Worm (Caenorhabditis elegans) whole organism, L4 larva: ENCODE results near the gene W09B6.4.

Experiments
- F37D6.2 ChIP-seq: sonication (generic microtip); optimal IDR thresholded peaks from 2 replicates; lab custom pipeline; 2016; ENCODE audit warnings: mild to moderate bottlenecking, missing genetic modification characterization, missing compliant biosample characterization
- F44E2.7 ChIP-seq: fragments of 200-800 bp; sonication (Bioruptor generic); IDR thresholded peaks from 2 replicates; pipeline ENCODE4 v2.1.2; 2022; ENCODE audit warnings: missing genetic modification characterization, missing compliant biosample characterization
- T20F7.1 ChIP-seq: fragments of 200-800 bp; sonication (Bioruptor generic); optimal IDR thresholded peaks from 2 replicates; lab custom pipeline; 2018; ENCODE audit warnings: mild to moderate bottlenecking, missing genetic modification characterization, missing compliant biosample characterization
- Y75B8A.6 ChIP-seq: fragments of 200-800 bp; sonication (Bioruptor generic); IDR thresholded peaks from 2 replicates; pipeline ENCODE4 v1.3.6; 2022; ENCODE audit warnings: missing genetic modification reagents, missing genetic modification characterization, missing compliant biosample characterization
- attf-4 ChIP-seq: sonication (generic microtip); optimal IDR thresholded peaks from 3 replicates; lab custom pipeline; 2017; ENCODE audit warnings: missing biosample characterization, missing genetic modification characterization
- ctbp-1 ChIP-seq: fragments of 200-800 bp; sonication (Bioruptor generic); IDR thresholded peaks from 2 replicates; pipeline ENCODE4 v1.3.6; 2022; ENCODE audit warnings: missing genetic modification reagents, missing genetic modification characterization, missing compliant biosample characterization
- daf-16 ChIP-seq, 3 experiments: sonication (generic microtip); optimal IDR thresholded peaks; 2 replicates each; lab custom pipeline; 2016 to 2017; ENCODE audit warnings: missing genetic modification characterization in 3 of 3, missing genetic modification reagents in 3 of 3, mild to moderate bottlenecking in 2 of 3, missing compliant biosample characterization in 2 of 3, missing biosample characterization in 1 of 3, moderate library complexity in 1 of 3
- dmd-6 ChIP-seq: fragments of 200-800 bp; sonication (Bioruptor generic); IDR thresholded peaks from 2 replicates; pipeline ENCODE4 v1.3.6; 2022; ENCODE audit warnings: missing genetic modification reagents, missing genetic modification characterization, missing compliant biosample characterization
- dmd-8 ChIP-seq: fragments of 200-800 bp; sonication (Bioruptor generic); IDR thresholded peaks from 2 replicates; pipeline ENCODE4 v1.3.6; 2022; ENCODE audit warnings: missing genetic modification characterization, missing compliant biosample characterization
- dmd-9 ChIP-seq: fragments of 200-800 bp; sonication (Bioruptor generic); IDR thresholded peaks from 2 replicates; pipeline ENCODE4 v1.3.6; 2022; ENCODE audit warnings: missing genetic modification reagents, missing genetic modification characterization, missing compliant biosample characterization
- egl-27 ChIP-seq: sonication (generic microtip); optimal IDR thresholded peaks from 3 replicates; lab custom pipeline; 2017; ENCODE audit warnings: missing biosample characterization, missing genetic modification reagents, missing genetic modification characterization
- gei-8 ChIP-seq: fragments of 200-800 bp; sonication (Bioruptor generic); optimal IDR thresholded peaks from 2 replicates; lab custom pipeline; 2018; ENCODE audit warnings: mild to moderate bottlenecking, missing genetic modification characterization, missing compliant biosample characterization
- hlh-11 ChIP-seq: fragments of 200-800 bp; sonication (Bioruptor generic); optimal IDR thresholded peaks from 2 replicates; lab custom pipeline; 2018; ENCODE audit warnings: mild to moderate bottlenecking, missing genetic modification characterization, missing compliant biosample characterization
- hmg-1.1 ChIP-seq: fragments of 200-800 bp; sonication (Bioruptor generic); IDR thresholded peaks from 2 replicates; pipeline ENCODE4 v1.3.6; 2022; ENCODE audit warnings: missing genetic modification reagents, missing genetic modification characterization, missing compliant biosample characterization
- lin-1 ChIP-seq: fragments of 200-800 bp; sonication (Bioruptor generic); IDR thresholded peaks from 2 replicates; pipeline ENCODE4 v1.3.6; 2022; ENCODE audit warnings: missing genetic modification reagents, missing genetic modification characterization, missing compliant biosample characterization
- lin-13 ChIP-seq: fragments of 150-350 bp; optimal IDR thresholded peaks from 2 replicates; lab custom pipeline; 2014; ENCODE audit warnings: missing biosample characterization, missing genetic modification reagents, missing genetic modification characterization
- lin-15B ChIP-seq: fragments of 150-350 bp; sonication (generic microtip); optimal IDR thresholded peaks from 3 replicates; lab custom pipeline; 2014; ENCODE audit warnings: missing biosample characterization, missing genetic modification characterization
- lin-38 ChIP-seq: fragments of 200-800 bp; sonication (Bioruptor generic); IDR thresholded peaks from 2 replicates; pipeline ENCODE4 v1.3.6; 2022; ENCODE audit warnings: missing genetic modification reagents, missing genetic modification characterization, missing compliant biosample characterization
- mdt-29 ChIP-seq: fragments of 200-800 bp; sonication (Bioruptor generic); IDR thresholded peaks from 2 replicates; pipeline ENCODE4 v1.3.6; 2022; ENCODE audit warnings: missing genetic modification reagents, missing genetic modification characterization, missing compliant biosample characterization
- mes-2 ChIP-seq: sonication (generic microtip); optimal IDR thresholded peaks from 2 replicates; lab custom pipeline; 2016; ENCODE audit warnings: missing genotype, mild to moderate bottlenecking, missing genetic modification characterization, missing compliant biosample characterization; ENCODE audit not compliant: poor library complexity, severe bottlenecking
- nhr-10 ChIP-seq: fragments of 150-350 bp; optimal IDR thresholded peaks from 2 replicates; lab custom pipeline; 2014; ENCODE audit warnings: missing biosample characterization, missing genetic modification characterization
- nhr-111 ChIP-seq: fragments of 200-800 bp; sonication (Bioruptor generic); optimal IDR thresholded peaks from 2 replicates; lab custom pipeline; 2018; ENCODE audit warnings: mild to moderate bottlenecking, missing genetic modification characterization, missing compliant biosample characterization
- nhr-28 ChIP-seq: fragments of 150-350 bp; optimal IDR thresholded peaks from 2 replicates; lab custom pipeline; 2014; ENCODE audit warnings: missing biosample characterization, missing genetic modification characterization
- nhr-77 ChIP-seq: fragments of 150-350 bp; optimal IDR thresholded peaks from 2 replicates; lab custom pipeline; 2014; ENCODE audit warnings: missing biosample characterization, missing genetic modification characterization
- pha-4 ChIP-seq, 2 experiments: fragments of 150-350 bp in 1 of 2; fragments of 200-800 bp in 1 of 2; sonication (Bioruptor generic) in 1 of 2; IDR thresholded peaks in 1 of 2; optimal IDR thresholded peaks in 1 of 2; 2 replicates each; pipeline versions ENCODE4 v1.3.6 to Lab custom; 2014 to 2022; ENCODE audit warnings: missing genetic modification characterization in 2 of 2, missing genetic modification reagents in 2 of 2, missing biosample characterization in 1 of 2, missing compliant biosample characterization in 1 of 2
- php-3 ChIP-seq: fragments of 200-800 bp; sonication (Bioruptor generic); IDR thresholded peaks from 2 replicates; pipeline ENCODE4 v1.3.6; 2022; ENCODE audit warnings: missing genetic modification reagents, missing genetic modification characterization, missing compliant biosample characterization
- pqm-1 ChIP-seq: sonication (generic microtip); optimal IDR thresholded peaks from 2 replicates; lab custom pipeline; 2017; ENCODE audit warnings: missing biosample characterization, missing genetic modification characterization
- set-16 ChIP-seq: fragments of 200-800 bp; sonication (Bioruptor generic); IDR thresholded peaks from 2 replicates; pipeline ENCODE4 v1.3.6; 2022; ENCODE audit warnings: missing genetic modification reagents, missing genetic modification characterization, missing compliant biosample characterization
- snpc-1.2 ChIP-seq: fragments of 200-800 bp; sonication (Bioruptor generic); IDR thresholded peaks from 2 replicates; pipeline ENCODE4 v1.3.6; 2022; ENCODE audit warnings: missing genetic modification reagents, missing genetic modification characterization, missing compliant biosample characterization
- snpc-4 ChIP-seq: fragments of 150-350 bp; optimal IDR thresholded peaks from 2 replicates; lab custom pipeline; 2014; ENCODE audit warnings: missing biosample characterization, missing genetic modification characterization
- tag-97 ChIP-seq: fragments of 200-800 bp; sonication (Bioruptor generic); IDR thresholded peaks from 2 replicates; pipeline ENCODE4 v1.3.6; 2022; ENCODE audit warnings: missing genetic modification characterization, missing compliant biosample characterization
- zfp-2 ChIP-seq: sonication (generic microtip); optimal IDR thresholded peaks from 2 replicates; lab custom pipeline; 2016; ENCODE audit warnings: mild to moderate bottlenecking, missing genetic modification characterization, missing compliant biosample characterization
- ztf-11 ChIP-seq: fragments of 150-350 bp; optimal IDR thresholded peaks from 2 replicates; lab custom pipeline; 2014; ENCODE audit warnings: missing biosample characterization, missing genetic modification characterization
- ztf-7 ChIP-seq: fragments of 150-350 bp; optimal IDR thresholded peaks from 2 replicates; lab custom pipeline; 2014; ENCODE audit warnings: missing biosample characterization, missing genetic modification characterization

W09B6.4 gene

ce11 chrII:1103484-1104100, 37.0 kb downstream of the W09B6.4 start (continued):
- TF ChIP-seq mdt-29 (GFP tag; lab: Robert Waterston, UW), result no peak
- peak; percentile 100 for TF ChIP-seq pqm-1 (tag; lab: Kevin White, UChicago)
- TF ChIP-seq lin-15B, result no peak
- no peak for TF ChIP-seq F44E2.7 (GFP tag; lab: Robert Waterston, UW)
- TF ChIP-seq lin-1, result peak; percentile 99
- no peak for TF ChIP-seq snpc-4
- peak; percentile 95 for TF ChIP-seq nhr-77
- peak; percentile 99 for TF ChIP-seq dmd-6 (GFP tag; lab: Robert Waterston, UW)
- no peak for TF ChIP-seq lin-13
- no peak for TF ChIP-seq tag-97 (GFP tag; lab: Robert Waterston, UW)
- no peak for TF ChIP-seq hmg-1.1 (GFP tag; lab: Robert Waterston, UW)
- TF ChIP-seq attf-4, result no peak
- TF ChIP-seq php-3 (GFP tag; lab: Robert Waterston, UW), result peak; percentile 97
- TF ChIP-seq lin-38, result no peak
- TF ChIP-seq F37D6.2, result no peak
- TF ChIP-seq egl-27 (tag; lab: Kevin White, UChicago), result no peak
- peak; percentile 74 for TF ChIP-seq pha-4 (GFP tag; IDR thresholded peaks at IDR 0.05; lab: Robert Waterston, UW)
- no peak for TF ChIP-seq pha-4 (tag; optimal IDR thresholded peaks at IDR 0.05; lab: Kevin White, UChicago)

- no peak for TF ChIP-seq pha-4 (GFP tag; IDR thresholded peaks at IDR 0.05; lab: Robert Waterston, UW)
- TF ChIP-seq pha-4 (tag; optimal IDR thresholded peaks at IDR 0.05; lab: Kevin White, UChicago), result no peak
- TF ChIP-seq dmd-9 (GFP tag; lab: Robert Waterston, UW), result no peak
- 0 out of 2 replicates have a peak, but pooled peaks have one; percentile 18 for TF ChIP-seq lin-38
- TF ChIP-seq, all 104 proteins: peak for 1
These were observed 38.4 kb downstream of the W09B6.4 start for ce11 chrII:1102209-1102608.

DNA sequence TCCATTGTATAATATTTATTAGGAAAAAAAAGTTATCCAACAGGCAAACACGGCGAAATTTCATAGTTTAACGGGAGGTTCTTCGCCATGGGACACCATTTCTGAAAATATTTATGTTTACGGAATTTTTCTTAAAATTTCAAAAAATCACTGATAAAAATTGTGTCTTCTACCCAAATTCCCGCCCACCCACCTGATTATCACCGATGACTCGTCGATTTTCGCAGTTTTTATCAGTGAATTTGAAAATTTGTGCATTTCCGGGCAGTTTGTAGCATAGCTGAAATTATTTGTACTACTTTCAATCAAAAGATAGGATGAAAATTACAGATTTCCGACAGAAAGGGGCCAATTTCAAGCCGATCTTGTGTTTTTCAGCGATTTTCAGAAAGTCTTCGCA, 39.2 kb downstream of the W09B6.4 start:
- no peak for TF ChIP-seq set-16 (GFP tag; lab: Robert Waterston, UW)
- no peak for TF ChIP-seq nhr-111 (GFP tag; lab: Kevin White, UChicago)
- peak; percentile 74 for TF ChIP-seq nhr-28 (tag; lab: Kevin White, UChicago)
- no peak for TF ChIP-seq mes-2
- TF ChIP-seq pqm-1 (tag; lab: Kevin White, UChicago), result peak; percentile 76
- TF ChIP-seq lin-1, result peak; percentile 51; the same call in 1 of the 2 replicates
- TF ChIP-seq dmd-6 (GFP tag; lab: Robert Waterston, UW), result peak; percentile 79
- no peak for TF ChIP-seq nhr-10 (tag; lab: Kevin White, UChicago)
- TF ChIP-seq nhr-77, result peak; percentile 10
- no peak for TF ChIP-seq tag-97 (GFP tag; lab: Robert Waterston, UW)
- TF ChIP-seq daf-16 (GFP tag; optimal IDR thresholded peaks at IDR 0.05; lab: Kevin White, UChicago), result no peak
- peak; percentile 51 for TF ChIP-seq daf-16 (tag; optimal IDR thresholded peaks at IDR 0.05; lab: Kevin White, UChicago)
- TF ChIP-seq hlh-11, result peak; percentile 64

DNA sequence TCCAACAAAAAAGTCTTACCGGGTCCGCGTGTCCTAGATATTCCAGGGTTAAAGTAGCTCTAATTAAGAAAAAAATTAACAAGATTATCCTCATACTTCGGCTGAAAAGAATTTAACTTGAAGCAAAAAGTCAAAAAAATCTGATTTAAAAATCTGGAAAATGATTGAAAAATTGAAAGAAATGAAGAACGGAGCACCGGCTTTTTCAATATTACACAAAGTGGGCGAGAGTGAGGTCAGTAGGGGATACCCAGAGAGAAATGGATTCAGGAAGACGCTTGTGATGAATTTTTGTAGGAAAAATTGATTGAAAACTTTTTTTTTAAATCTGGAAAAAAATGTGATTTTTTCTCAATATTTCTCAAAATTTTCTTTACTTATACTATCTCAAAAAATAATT, 39.9 kb downstream of the W09B6.4 start, which contains the start of gene pho-14:
Gene pho-14, minus strand, starts transcription at position 101 of the 400 bp plus-strand sequence.
- no peak for TF ChIP-seq T20F7.1
- TF ChIP-seq dmd-8 (GFP tag; lab: Robert Waterston, UW), result no peak
- TF ChIP-seq attf-4, result no peak
- no peak for TF ChIP-seq Y75B8A.6 (GFP tag; lab: Robert Waterston, UW)
- no peak for TF ChIP-seq gei-8 (GFP tag; lab: Kevin White, UChicago)
- TF ChIP-seq ztf-11, result no peak
- TF ChIP-seq hmg-1.1 (GFP tag; lab: Robert Waterston, UW), result no peak
- no peak for TF ChIP-seq ctbp-1 (GFP tag; lab: Robert Waterston, UW)
- no peak for TF ChIP-seq zfp-2
- no peak for TF ChIP-seq snpc-1.2 (GFP tag; lab: Robert Waterston, UW)
- TF ChIP-seq ztf-7, result no peak
